Fruit fly (Drosophila melanogaster) whole organism, embryonic: ENCODE results near the gene CG10341.
A peak's percentile ranks its signal among the peaks of the same experiment; 100 is the strongest.

Experiments
- Abd-B ChIP-seq: fragments of 200-800 bp; sonication (Bioruptor generic); optimal IDR thresholded peaks from 2 replicates; lab custom pipeline; 2018; ENCODE audit warnings: missing biosample characterization, mild to moderate bottlenecking, missing genetic modification characterization, moderate library complexity
- BEAF-32 ChIP-seq: fragments of 200-800 bp; sonication (Bioruptor generic); optimal IDR thresholded peaks from 3 replicates; lab custom pipeline; 2017; ENCODE audit warnings: missing biosample characterization, missing genetic modification characterization, mild to moderate bottlenecking, moderate library complexity, missing genetic modification reagents
- CG10267 ChIP-seq: fragments of 200-800 bp; sonication (Bioruptor generic); optimal IDR thresholded peaks from 2 replicates; lab custom pipeline; 2018; ENCODE audit warnings: missing biosample characterization, mild to moderate bottlenecking, missing genetic modification characterization, moderate library complexity
- CG13894 ChIP-seq: fragments of 200-800 bp; sonication (Bioruptor generic); optimal IDR thresholded peaks from 3 replicates; lab custom pipeline; 2018; ENCODE audit warnings: missing biosample characterization, mild to moderate bottlenecking, missing genetic modification characterization, moderate library complexity
- CG1603 ChIP-seq: fragments of 200-800 bp; sonication (Bioruptor generic); optimal IDR thresholded peaks from 2 replicates; lab custom pipeline; 2019; ENCODE audit warnings: missing biosample characterization, mild to moderate bottlenecking, missing genetic modification characterization, moderate library complexity
- CG17385 ChIP-seq: fragments of 200-800 bp; sonication (Bioruptor generic); optimal IDR thresholded peaks from 3 replicates; lab custom pipeline; 2018; ENCODE audit warnings: missing biosample characterization, mild to moderate bottlenecking, missing genetic modification characterization
- CG18476 ChIP-seq: fragments of 200-800 bp; sonication (Bioruptor generic); optimal IDR thresholded peaks from 2 replicates; lab custom pipeline; 2016; ENCODE audit warnings: missing biosample characterization, mild to moderate bottlenecking, missing genetic modification characterization
- CG2889 ChIP-seq: fragments of 200-800 bp; sonication (Bioruptor generic); IDR thresholded peaks from 3 replicates; pipeline ENCODE4 v1.3.6; 2022; ENCODE audit warnings: missing biosample characterization, missing genetic modification characterization
- CG31441 ChIP-seq: fragments of 200-800 bp; sonication (Bioruptor generic); IDR thresholded peaks from 2 replicates; pipeline ENCODE4 v1.3.6; 2022; ENCODE audit warnings: missing biosample characterization, missing genetic modification characterization
- CG32772 ChIP-seq: fragments of 200-800 bp; sonication (Bioruptor generic); IDR thresholded peaks from 2 replicates; pipeline ENCODE4 v1.3.6; 2022; ENCODE audit warnings: missing biosample characterization, missing genetic modification characterization
- CG3838 ChIP-seq: fragments of 200-800 bp; sonication (Bioruptor generic); optimal IDR thresholded peaks from 3 replicates; lab custom pipeline; 2016; ENCODE audit warnings: missing biosample characterization, missing genetic modification characterization
- CG4617 ChIP-seq: fragments of 200-800 bp; sonication (Bioruptor generic); optimal IDR thresholded peaks from 3 replicates; lab custom pipeline; 2016; ENCODE audit warnings: missing biosample characterization, missing genetic modification characterization, borderline replicate concordance
- CG5953 ChIP-seq: fragments of 200-800 bp; sonication (Bioruptor generic); IDR thresholded peaks from 2 replicates; pipeline ENCODE4 v1.3.6; 2022; ENCODE audit warnings: missing biosample characterization, missing genetic modification characterization
- CG7357 ChIP-seq: fragments of 200-800 bp; sonication (Bioruptor generic); IDR thresholded peaks from 3 replicates; pipeline ENCODE4 v1.3.6; 2022; ENCODE audit warnings: missing biosample characterization, missing genetic modification characterization
- CG8478 ChIP-seq: fragments of >200 bp; optimal IDR thresholded peaks from 2 replicates; lab custom pipeline; 2018
- CG9797 ChIP-seq: fragments of 200-800 bp; sonication (Bioruptor generic); optimal IDR thresholded peaks from 3 replicates; lab custom pipeline; 2018; ENCODE audit warnings: missing biosample characterization, mild to moderate bottlenecking, missing genetic modification characterization
- CG9932 ChIP-seq: fragments of 200-800 bp; sonication (Bioruptor generic); IDR thresholded peaks from 2 replicates; pipeline ENCODE4 v1.3.6; 2022; ENCODE audit warnings: missing biosample characterization, missing genetic modification characterization
- Dp ChIP-seq: fragments of 200-800 bp; sonication (Bioruptor generic); optimal IDR thresholded peaks from 2 replicates; lab custom pipeline; 2018; ENCODE audit warnings: missing biosample characterization, mild to moderate bottlenecking, missing genetic modification characterization, moderate library complexity
- E2f1 ChIP-seq: fragments of 200-800 bp; sonication (Bioruptor generic); IDR thresholded peaks from 2 replicates; pipeline ENCODE4 v1.3.6; 2022; ENCODE audit warnings: missing biosample characterization, missing genetic modification characterization
- Ets97D ChIP-seq: fragments of 200-800 bp; sonication (Bioruptor generic); optimal IDR thresholded peaks from 3 replicates; lab custom pipeline; 2016; ENCODE audit warnings: missing biosample characterization, missing genetic modification characterization
- Hr78 ChIP-seq, 2 experiments: fragments of 200-800 bp in 1 of 2; fragments of >200 bp in 1 of 2; sonication (Bioruptor generic) in 1 of 2; optimal IDR thresholded peaks; 2 replicates each; lab custom pipeline; 2017 to 2019; ENCODE audit warnings: missing biosample characterization in 2 of 2, missing genetic modification characterization in 2 of 2, mild to moderate bottlenecking in 1 of 2, moderate library complexity in 1 of 2
- MBD-R2 ChIP-seq: fragments of 200-800 bp; sonication (Bioruptor generic); IDR thresholded peaks from 2 replicates; pipeline ENCODE4 v1.3.6; 2022; ENCODE audit warnings: missing biosample characterization, missing genetic modification characterization
- MESR4 ChIP-seq: fragments of 200-800 bp; sonication (Bioruptor generic); optimal IDR thresholded peaks from 2 replicates; lab custom pipeline; 2018; ENCODE audit warnings: missing biosample characterization, mild to moderate bottlenecking, missing genetic modification characterization, moderate library complexity
- Med ChIP-seq: fragments of 200-800 bp; sonication (Bioruptor generic); peaks from one replicate; lab custom pipeline; 2016; ENCODE audit warnings: missing biosample characterization, missing genetic modification characterization, mild to moderate bottlenecking, inconsistent platforms, moderate library complexity
- Myb ChIP-seq: fragments of 200-800 bp; sonication (Bioruptor generic); optimal IDR thresholded peaks from 2 replicates; lab custom pipeline; 2016; ENCODE audit warnings: missing biosample characterization, missing genetic modification characterization
- Oli ChIP-seq: fragments of 200-800 bp; sonication (Bioruptor generic); optimal IDR thresholded peaks from 2 replicates; lab custom pipeline; 2018; ENCODE audit warnings: missing biosample characterization, mild to moderate bottlenecking, missing genetic modification characterization, moderate library complexity
- Opbp ChIP-seq: fragments of 200-800 bp; sonication (Bioruptor generic); IDR thresholded peaks from 3 replicates; pipeline ENCODE4 v1.3.6; 2022; ENCODE audit warnings: missing biosample characterization, missing genetic modification characterization; ENCODE audit not compliant: partially characterized antibody
- Ravus ChIP-seq: fragments of 200-800 bp; sonication (Bioruptor generic); IDR thresholded peaks from 2 replicates; pipeline ENCODE4 v1.3.6; 2022; ENCODE audit warnings: missing biosample characterization, missing genetic modification characterization
- Rfx ChIP-seq: fragments of 200-800 bp; sonication (Bioruptor generic); IDR thresholded peaks from 2 replicates; pipeline ENCODE4 v1.3.6; 2022; ENCODE audit warnings: missing biosample characterization, missing genetic modification characterization
- Ssrp ChIP-seq: fragments of 200-800 bp; sonication (Bioruptor generic); optimal IDR thresholded peaks from 2 replicates; lab custom pipeline; 2018; ENCODE audit warnings: missing biosample characterization, mild to moderate bottlenecking, missing genetic modification characterization, moderate library complexity
- YL-1 ChIP-seq: fragments of 200-800 bp; sonication (Bioruptor generic); optimal IDR thresholded peaks from 3 replicates; lab custom pipeline; 2017; ENCODE audit warnings: missing biosample characterization, mild to moderate bottlenecking, missing genetic modification characterization
- amos ChIP-seq: fragments of 200-800 bp; sonication (Bioruptor generic); IDR thresholded peaks from 2 replicates; pipeline ENCODE4 v1.3.6; 2022; ENCODE audit warnings: missing biosample characterization, missing genetic modification characterization; ENCODE audit not compliant: partially characterized antibody
- crol ChIP-seq: fragments of 200-800 bp; sonication (Bioruptor generic); IDR thresholded peaks from 2 replicates; pipeline ENCODE4 v1.3.6; 2022; ENCODE audit warnings: missing biosample characterization, missing genetic modification characterization
- crp ChIP-seq, 2 experiments: fragments of 200-800 bp; sonication (Bioruptor generic); optimal IDR thresholded peaks; 2 replicates in 1 of 2; 3 replicates in 1 of 2; lab custom pipeline; 2017; ENCODE audit warnings: missing biosample characterization in 2 of 2, missing genetic modification characterization in 2 of 2, mild to moderate bottlenecking in 1 of 2, moderate library complexity in 1 of 2
- dysf ChIP-seq: fragments of 200-800 bp; sonication (Bioruptor generic); IDR thresholded peaks from 3 replicates; pipeline ENCODE4 v1.3.6; 2022; ENCODE audit warnings: missing biosample characterization, missing genetic modification characterization
- en ChIP-seq: fragments of 200-800 bp; sonication (Bioruptor generic); optimal IDR thresholded peaks from 2 replicates; lab custom pipeline; 2016; ENCODE audit warnings: missing biosample characterization, missing genetic modification characterization
- fd64A ChIP-seq: fragments of 200-800 bp; sonication (Bioruptor generic); optimal IDR thresholded peaks from 3 replicates; lab custom pipeline; 2018; ENCODE audit warnings: missing biosample characterization, mild to moderate bottlenecking, missing genetic modification characterization
- gfzf ChIP-seq: fragments of 200-800 bp; sonication (Bioruptor generic); optimal IDR thresholded peaks from 2 replicates; lab custom pipeline; 2016; ENCODE audit warnings: missing biosample characterization, mild to moderate bottlenecking, missing genetic modification characterization, moderate library complexity
- her ChIP-seq: fragments of 200-800 bp; sonication (Bioruptor generic); optimal IDR thresholded peaks from 2 replicates; lab custom pipeline; 2016; ENCODE audit warnings: missing biosample characterization, missing genetic modification characterization
- lilli ChIP-seq: fragments of 200-800 bp; sonication (Bioruptor generic); optimal IDR thresholded peaks from 3 replicates; lab custom pipeline; 2016; ENCODE audit warnings: missing biosample characterization, missing genetic modification characterization
- mld ChIP-seq: fragments of 200-800 bp; sonication (Bioruptor generic); IDR thresholded peaks from 3 replicates; pipeline ENCODE4 v1.3.6; 2022; ENCODE audit warnings: missing biosample characterization, missing genetic modification characterization; ENCODE audit not compliant: partially characterized antibody
- nmo ChIP-seq: fragments of 200-800 bp; sonication (Bioruptor generic); optimal IDR thresholded peaks from 2 replicates; lab custom pipeline; 2018; ENCODE audit warnings: missing biosample characterization, mild to moderate bottlenecking, missing genetic modification characterization, moderate library complexity
- prd ChIP-seq, 3 experiments: fragments of >200 bp in 2 of 3; fragments of 200-800 bp in 1 of 3; sonication (Bioruptor generic) in 1 of 3; optimal IDR thresholded peaks in 2 of 3; IDR thresholded peaks in 1 of 3; 2 replicates in 2 of 3; 3 replicates in 1 of 3; pipeline versions ENCODE4 v1.3.6 to Lab custom; 2017 to 2022; ENCODE audit warnings: missing biosample characterization in 1 of 3, missing genetic modification characterization in 1 of 3
- pzg ChIP-seq: fragments of 200-800 bp; sonication (Bioruptor generic); optimal IDR thresholded peaks from 3 replicates; lab custom pipeline; 2018; ENCODE audit warnings: missing biosample characterization, mild to moderate bottlenecking, missing genetic modification characterization, moderate library complexity
- stc ChIP-seq: fragments of 200-800 bp; sonication (Bioruptor generic); IDR thresholded peaks from 2 replicates; pipeline ENCODE4 v1.3.6; 2022; ENCODE audit warnings: missing biosample characterization, missing genetic modification characterization
- stwl ChIP-seq: fragments of 200-800 bp; sonication (Bioruptor generic); optimal IDR thresholded peaks from 3 replicates; lab custom pipeline; 2018; ENCODE audit warnings: missing biosample characterization, mild to moderate bottlenecking, missing genetic modification characterization, moderate library complexity
- sug ChIP-seq: fragments of 200-800 bp; optimal IDR thresholded peaks from 2 replicates; lab custom pipeline; 2019; ENCODE audit warnings: missing biosample characterization, mild to moderate bottlenecking, missing genetic modification characterization, moderate library complexity
- tll ChIP-seq, 2 experiments: fragments of 200-800 bp in 1 of 2; fragments of >200 bp in 1 of 2; sonication (Bioruptor generic) in 1 of 2; optimal IDR thresholded peaks; 2 replicates each; lab custom pipeline; 2017 to 2019; ENCODE audit warnings: missing biosample characterization in 2 of 2, missing genetic modification characterization in 2 of 2, mild to moderate bottlenecking in 1 of 2, moderate library complexity in 1 of 2
- toy ChIP-seq: fragments of 200-800 bp; sonication (Bioruptor generic); IDR thresholded peaks from 2 replicates; pipeline ENCODE4 v1.3.6; 2022; ENCODE audit warnings: missing biosample characterization, missing genetic modification characterization
- trem ChIP-seq: fragments of 200-800 bp; optimal IDR thresholded peaks from 3 replicates; lab custom pipeline; 2019; ENCODE audit warnings: missing biosample characterization, mild to moderate bottlenecking, missing genetic modification characterization, moderate library complexity

The CG10341 gene

dm6 chr2L:18681903-18682302, 16.6 kb upstream of the CG10341 start, which contains the start of gene tos (continued):
- TF ChIP-seq crp (GFP tag; optimal IDR thresholded peaks at IDR 0.05; lab: Kevin White, UChicago): peak in 1 of 2 experiments; percentile 78
- no peak for TF ChIP-seq Abd-B (GFP tag; lab: Kevin White, UChicago)
- TF ChIP-seq pzg (GFP tag; lab: Kevin White, UChicago): peak; percentile 78
- TF ChIP-seq CG10267: peak; percentile 94
- peak; percentile 60 for TF ChIP-seq CG9797
- peak; percentile 53 for TF ChIP-seq CG1603
- TF ChIP-seq E2f1 (GFP tag; lab: Robert Waterston, UW): peak; percentile 23; the same call in 1 of the 2 replicates
- no peak for TF ChIP-seq tll (GFP tag; optimal IDR thresholded peaks at IDR 0.05; lab: Kevin White, UChicago)
- TF ChIP-seq Ets97D (GFP tag; lab: Kevin White, UChicago): peak; percentile 55
- peak; percentile 23 for TF ChIP-seq BEAF-32 (GFP tag; lab: Kevin White, UChicago)
- peak; percentile 21 for TF ChIP-seq MESR4 (GFP tag; lab: Kevin White, UChicago)
- peak; percentile 82 for TF ChIP-seq MBD-R2 (GFP tag; lab: Robert Waterston, UW)
- no peak for TF ChIP-seq CG13894 (tag; lab: Kevin White, UChicago)
- peak; percentile 24 for TF ChIP-seq nmo (GFP tag; lab: Kevin White, UChicago)
- no peak for TF ChIP-seq CG31441 (GFP tag; lab: Robert Waterston, UW)
- TF ChIP-seq mld (GFP tag; lab: Robert Waterston, UW): no peak
- TF ChIP-seq Med (GFP tag; lab: Kevin White, UChicago): peak; percentile 55
- peak; percentile 57 for TF ChIP-seq CG17385 (GFP tag; lab: Kevin White, UChicago)
- no peak for TF ChIP-seq Hr78 (GFP tag; optimal IDR thresholded peaks at IDR 0.05; lab: Kevin White, UChicago)
- TF ChIP-seq trem (tag; lab: Kevin White, UChicago): peak; percentile 47
- TF ChIP-seq stwl (tag; lab: Kevin White, UChicago): peak; percentile 92
- TF ChIP-seq Myb: peak; percentile 83
- TF ChIP-seq fd64A (GFP tag; lab: Kevin White, UChicago): no peak
- TF ChIP-seq en: no peak
- TF ChIP-seq lilli: peak; percentile 18
- peak; percentile 53 for TF ChIP-seq CG4617 (GFP tag; lab: Kevin White, UChicago)
- peak; percentile 91 for TF ChIP-seq Dp (GFP tag; lab: Kevin White, UChicago)
- 0 out of 2 replicates have a peak, but pooled peaks have one; percentile 8 for TF ChIP-seq CG9932
- TF ChIP-seq Rfx (GFP tag; lab: Robert Waterston, UW): 0 out of 2 replicates have a peak, but pooled peaks have one; percentile 29
- TF ChIP-seq YL-1: peak; percentile 49
- TF ChIP-seq amos (GFP tag; lab: Robert Waterston, UW): peak; percentile 32; the same call in 1 of the 2 replicates
- TF ChIP-seq CG5953: no peak
- no peak for TF ChIP-seq CG7357 (GFP tag; lab: Robert Waterston, UW)
- peak; percentile 77 for TF ChIP-seq gfzf (GFP tag; lab: Kevin White, UChicago)
- TF ChIP-seq crol: no peak

dm6 chr2L:18687827-18688226, 10.7 kb upstream of the CG10341 start:
- TF ChIP-seq Med (GFP tag; lab: Kevin White, UChicago): peak; percentile 20
- TF ChIP-seq her: no peak
- TF ChIP-seq CG2889 (GFP tag; lab: Robert Waterston, UW): no peak
- TF ChIP-seq stc (GFP tag; lab: Robert Waterston, UW): no peak
- no peak for TF ChIP-seq CG32772
- TF ChIP-seq sug (tag; lab: Kevin White, UChicago): no peak
- no peak for TF ChIP-seq Ssrp (tag; lab: Kevin White, UChicago)
- TF ChIP-seq YL-1: no peak
- TF ChIP-seq CG18476 (GFP tag; lab: Kevin White, UChicago): no peak
- TF ChIP-seq dysf: no peak
- TF ChIP-seq CG8478 (lab: Kevin White, UChicago): no peak
- no peak for TF ChIP-seq prd (optimal IDR thresholded peaks at IDR 0.05; lab: Kevin White, UChicago)
- TF ChIP-seq prd (GFP tag; IDR thresholded peaks at IDR 0.05; lab: Robert Waterston, UW): 0 out of 3 replicates have a peak, but pooled peaks have one; percentile 5
- 0 out of 3 replicates have a peak, but pooled peaks have one; percentile 11 for TF ChIP-seq Opbp (GFP tag; lab: Robert Waterston, UW)
- no peak for TF ChIP-seq toy (GFP tag; lab: Robert Waterston, UW)
- TF ChIP-seq Oli (tag; lab: Kevin White, UChicago): no peak
- TF ChIP-seq CG3838 (GFP tag; lab: Kevin White, UChicago): no peak
- no peak for TF ChIP-seq Ravus (GFP tag; lab: Robert Waterston, UW)
